Fruit fly (Drosophila melanogaster) whole organism, pupa: ENCODE data around the gene axo.

ENCODE experiments used
- CG10348 ChIP-seq: fragments of 200-800 bp; sonication (Bioruptor generic); IDR thresholded peaks from 2 replicates; pipeline ENCODE4 v1.3.6; 2022; ENCODE audit warnings: missing biosample characterization, missing genetic modification characterization
- CG12605 ChIP-seq: fragments of 200-800 bp; sonication (Bioruptor generic); IDR thresholded peaks from 2 replicates; pipeline ENCODE4 v1.3.6; 2022; ENCODE audit warnings: missing biosample characterization, missing genetic modification characterization
- CG13204 ChIP-seq: fragments of 200-800 bp; sonication (Bioruptor generic); optimal IDR thresholded peaks from 2 replicates; lab custom pipeline; 2018; ENCODE audit warnings: missing biosample characterization, mild to moderate bottlenecking, missing genetic modification characterization, moderate library complexity
- CG14655 ChIP-seq: fragments of 200-800 bp; sonication (Bioruptor generic); optimal IDR thresholded peaks from 3 replicates; lab custom pipeline; 2017; ENCODE audit warnings: mild to moderate bottlenecking, missing biosample characterization, missing genetic modification reagents, missing genetic modification characterization
- CG15710 ChIP-seq: fragments of 200-800 bp; sonication (Bioruptor generic); optimal IDR thresholded peaks from 2 replicates; lab custom pipeline; 2018; ENCODE audit warnings: missing biosample characterization, mild to moderate bottlenecking, missing genetic modification characterization, moderate library complexity
- CG17806 ChIP-seq: fragments of 200-800 bp; sonication (Bioruptor generic); optimal IDR thresholded peaks from 2 replicates; lab custom pipeline; 2018; ENCODE audit warnings: missing biosample characterization, mild to moderate bottlenecking, missing genetic modification characterization, moderate library complexity
- CG32121 ChIP-seq: fragments of 200-800 bp; sonication (Bioruptor generic); IDR thresholded peaks from 2 replicates; pipeline ENCODE4 v1.3.6; 2022; ENCODE audit warnings: missing biosample characterization, missing genetic modification characterization
- CG34367 ChIP-seq: fragments of 200-800 bp; sonication (Bioruptor generic); optimal IDR thresholded peaks from 2 replicates; lab custom pipeline; 2018; ENCODE audit warnings: missing biosample characterization, mild to moderate bottlenecking, missing genetic modification characterization
- CG4496 ChIP-seq: fragments of 200-800 bp; sonication (Bioruptor generic); IDR thresholded peaks from 3 replicates; pipeline ENCODE4 v1.3.6; 2022; ENCODE audit warnings: missing biosample characterization, missing genetic modification characterization
- CG8159 ChIP-seq: fragments of 200-800 bp; sonication (Bioruptor generic); optimal IDR thresholded peaks from 3 replicates; lab custom pipeline; 2018; ENCODE audit warnings: missing biosample characterization, mild to moderate bottlenecking, missing genetic modification characterization, moderate library complexity
- CG8301 ChIP-seq: fragments of 200-800 bp; sonication (Bioruptor generic); optimal IDR thresholded peaks from 2 replicates; lab custom pipeline; 2018; ENCODE audit warnings: missing biosample characterization, mild to moderate bottlenecking, missing genetic modification characterization
- CG9948 ChIP-seq: fragments of 200-800 bp; sonication (Bioruptor generic); optimal IDR thresholded peaks from 2 replicates; lab custom pipeline; 2018; ENCODE audit warnings: missing biosample characterization, mild to moderate bottlenecking, missing genetic modification characterization, moderate library complexity
- D1 ChIP-seq: fragments of 200-800 bp; sonication (Bioruptor generic); optimal IDR thresholded peaks from 2 replicates; lab custom pipeline; 2018; ENCODE audit warnings: missing biosample characterization, mild to moderate bottlenecking, missing genetic modification characterization, moderate library complexity
- EcR ChIP-seq: fragments of 200-800 bp; sonication (Bioruptor generic); optimal IDR thresholded peaks from 3 replicates; lab custom pipeline; 2019; ENCODE audit warnings: missing biosample characterization, missing genetic modification characterization, mild to moderate bottlenecking, moderate library complexity, missing genetic modification reagents
- Ets98B ChIP-seq: fragments of 200-800 bp; sonication (Bioruptor generic); IDR thresholded peaks from 2 replicates; pipeline ENCODE4 v1.3.6; 2022; ENCODE audit warnings: missing biosample characterization, missing genetic modification characterization
- Pif1A ChIP-seq: fragments of 200-800 bp; sonication (Bioruptor generic); optimal IDR thresholded peaks from 3 replicates; lab custom pipeline; 2016; ENCODE audit warnings: missing biosample characterization, missing genetic modification characterization
- Pif1B ChIP-seq: fragments of 200-800 bp; sonication (Bioruptor generic); optimal IDR thresholded peaks from 3 replicates; lab custom pipeline; 2016; ENCODE audit warnings: missing biosample characterization, missing genetic modification characterization
- Snoo ChIP-seq: fragments of 200-800 bp; sonication (Bioruptor generic); optimal IDR thresholded peaks from 3 replicates; lab custom pipeline; 2017; ENCODE audit warnings: missing biosample characterization, mild to moderate bottlenecking, missing genetic modification characterization, inconsistent platforms
- fd96Ca ChIP-seq: fragments of 200-800 bp; sonication (Bioruptor generic); IDR thresholded peaks from 3 replicates; pipeline ENCODE4 v1.3.6; 2022; ENCODE audit warnings: missing biosample characterization, missing genetic modification characterization
- gl ChIP-seq: fragments of 200-800 bp; sonication (Bioruptor generic); optimal IDR thresholded peaks from 2 replicates; lab custom pipeline; 2018; ENCODE audit warnings: missing biosample characterization, mild to moderate bottlenecking, missing genetic modification characterization
- rn ChIP-seq: fragments of 200-800 bp; sonication (Bioruptor generic); IDR thresholded peaks from 2 replicates; pipeline ENCODE4 v1.3.6; 2022; ENCODE audit warnings: missing biosample characterization, missing genetic modification characterization

axo gene

DNA sequence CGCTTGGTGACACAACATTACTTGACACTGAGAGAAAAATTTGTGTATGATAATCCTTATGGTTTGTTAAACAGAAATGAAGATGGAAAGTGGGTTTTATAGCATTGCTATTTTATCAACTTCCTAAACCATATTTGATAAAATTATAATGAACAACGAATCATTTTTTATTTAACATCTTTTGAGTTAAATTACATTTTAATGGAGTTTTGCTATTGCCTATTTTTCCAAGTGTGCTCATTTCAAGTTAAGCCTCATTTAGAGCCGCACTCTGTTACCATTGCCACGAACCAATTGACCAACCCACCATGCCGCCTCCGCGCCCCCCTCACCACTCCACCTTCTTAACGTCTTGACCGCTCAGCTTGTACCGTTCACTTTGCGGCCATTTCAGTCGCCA, 13.0 kb upstream of the axo start:
- TF ChIP-seq CG14655 (GFP tag; lab: Kevin White, UChicago) (peak; percentile 20), D1 (no peak), fd96Ca (GFP tag; lab: Robert Waterston, UW) (0 out of 3 replicates have a peak, but pooled peaks have one; percentile 31), CG8301 (peak; percentile 10), CG9948 (no peak), CG13204 (GFP tag; lab: Kevin White, UChicago) (no peak), Ets98B (peak; percentile 74), CG4496 (GFP tag; lab: Robert Waterston, UW) (peak; percentile 71), CG12605 (GFP tag; lab: Robert Waterston, UW) (peak; percentile 28; the same call in 1 of the 2 replicates), rn (GFP tag; lab: Robert Waterston, UW) (peak; percentile 54; the same call in 1 of the 2 replicates), CG32121 (GFP tag; lab: Robert Waterston, UW) (peak; percentile 85)
- TF ChIP-seq, all 21 proteins: peak for 8

DNA sequence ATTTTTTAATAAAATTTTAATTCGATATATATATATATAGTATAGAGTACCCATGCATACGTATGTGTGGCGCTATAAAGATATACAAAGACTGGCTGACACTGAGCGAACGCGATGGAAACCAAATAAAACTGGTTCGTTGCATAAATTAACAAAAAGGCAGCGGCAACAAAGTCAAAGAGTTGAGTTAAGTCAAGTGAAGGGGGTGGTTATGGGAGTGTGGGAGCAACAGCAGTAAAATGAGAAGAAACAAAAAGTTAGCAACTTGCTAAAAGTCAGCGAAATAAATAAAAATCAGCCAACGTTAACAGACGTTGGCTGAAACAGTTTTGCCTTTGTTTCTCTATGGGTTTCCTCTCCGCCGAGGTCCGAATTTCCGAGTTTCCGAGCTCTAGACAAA, 11.4 kb upstream of the axo start:
- no peak for TF ChIP-seq Snoo (tag; lab: Kevin White, UChicago)
- no peak for TF ChIP-seq CG14655 (GFP tag; lab: Kevin White, UChicago)
- TF ChIP-seq CG32121 (GFP tag; lab: Robert Waterston, UW), result no peak
- no peak for TF ChIP-seq Pif1B
- no peak for TF ChIP-seq CG8301
- no peak for TF ChIP-seq Ets98B
- TF ChIP-seq CG10348, result no peak
- no peak for TF ChIP-seq CG8159 (tag; lab: Kevin White, UChicago)
- TF ChIP-seq CG9948, result no peak
- no peak for TF ChIP-seq CG13204 (GFP tag; lab: Kevin White, UChicago)
- no peak for TF ChIP-seq CG15710 (tag; lab: Kevin White, UChicago)
- TF ChIP-seq fd96Ca (GFP tag; lab: Robert Waterston, UW), result no peak
- no peak for TF ChIP-seq CG4496 (GFP tag; lab: Robert Waterston, UW)
- no peak for TF ChIP-seq CG17806 (tag; lab: Kevin White, UChicago)
- TF ChIP-seq Pif1A (GFP tag; lab: Kevin White, UChicago), result no peak
- no peak for TF ChIP-seq CG12605 (GFP tag; lab: Robert Waterston, UW)
- no peak for TF ChIP-seq EcR (GFP tag; lab: Kevin White, UChicago)
- no peak for TF ChIP-seq D1
- TF ChIP-seq, all 21 proteins: peak for 0

DNA sequence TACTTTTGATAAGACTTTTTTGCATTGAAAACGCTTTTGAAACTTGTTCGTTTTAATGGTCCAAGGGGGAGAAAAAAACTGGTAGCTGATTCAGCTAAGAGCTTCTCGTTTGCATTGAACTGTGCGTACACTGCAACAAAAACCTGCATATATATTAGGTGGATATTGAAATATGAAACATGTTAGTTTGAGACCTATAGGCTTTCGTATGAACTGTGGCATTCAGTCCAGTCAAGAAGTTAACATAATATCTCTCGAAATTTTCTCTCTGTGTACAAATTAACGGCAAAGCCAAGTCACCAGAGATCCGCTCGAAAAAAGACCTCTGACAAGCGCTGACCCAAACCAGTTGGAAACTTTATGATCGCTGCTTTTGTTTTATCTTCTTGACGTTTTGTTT, 10.9 kb upstream of the axo start:
- TF ChIP-seq fd96Ca (GFP tag; lab: Robert Waterston, UW) (peak; percentile 85), gl (peak; percentile 47), CG17806 (tag; lab: Kevin White, UChicago) (peak; percentile 67), CG10348 (no peak), Ets98B (peak; percentile 91), EcR (GFP tag; lab: Kevin White, UChicago) (no peak), rn (GFP tag; lab: Robert Waterston, UW) (peak; percentile 63), CG12605 (GFP tag; lab: Robert Waterston, UW) (peak; percentile 73), Snoo (tag; lab: Kevin White, UChicago) (peak; percentile 75), CG9948 (peak; percentile 69), D1 (no peak), CG8301 (peak; percentile 85), CG4496 (GFP tag; lab: Robert Waterston, UW) (peak; percentile 91), CG15710 (tag; lab: Kevin White, UChicago) (peak; percentile 73), CG14655 (GFP tag; lab: Kevin White, UChicago) (peak; percentile 78), Pif1A (GFP tag; lab: Kevin White, UChicago) (peak; percentile 78), Pif1B (peak; percentile 80), CG8159 (tag; lab: Kevin White, UChicago) (peak; percentile 82), CG32121 (GFP tag; lab: Robert Waterston, UW) (peak; percentile 84), CG34367 (tag; lab: Kevin White, UChicago) (peak; percentile 72), CG13204 (GFP tag; lab: Kevin White, UChicago) (peak; percentile 13)

DNA sequence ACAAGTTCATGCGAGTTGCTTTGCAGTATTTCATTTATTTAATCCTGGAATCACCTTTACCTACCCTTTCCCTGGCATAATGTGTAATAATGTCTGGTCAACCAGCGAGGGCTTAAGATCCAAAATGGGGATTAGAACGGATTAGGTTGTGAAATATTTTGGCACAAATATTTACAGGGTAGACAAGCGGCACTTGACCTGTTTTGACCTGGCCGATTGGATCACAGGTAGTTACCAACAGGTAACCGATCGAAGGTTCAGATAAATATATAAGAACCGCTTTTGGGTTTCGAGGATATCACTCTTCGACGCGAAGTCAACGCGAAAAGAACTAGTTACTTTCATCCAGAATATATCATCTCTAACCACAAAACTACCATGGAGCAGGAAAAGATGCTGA, 10.2 kb upstream of the axo start, which contains the start of gene CG13713:
Gene CG13713 (plus strand): TSS at position 301 of the 400 bp plus-strand sequence.
- TF ChIP-seq fd96Ca (GFP tag; lab: Robert Waterston, UW), result no peak
- no peak for TF ChIP-seq Pif1A (GFP tag; lab: Kevin White, UChicago)
- no peak for TF ChIP-seq CG32121 (GFP tag; lab: Robert Waterston, UW)
- no peak for TF ChIP-seq gl
- TF ChIP-seq CG17806 (tag; lab: Kevin White, UChicago), result no peak
- no peak for TF ChIP-seq CG34367 (tag; lab: Kevin White, UChicago)
- no peak for TF ChIP-seq rn (GFP tag; lab: Robert Waterston, UW)
- TF ChIP-seq Snoo (tag; lab: Kevin White, UChicago), result no peak
- TF ChIP-seq CG15710 (tag; lab: Kevin White, UChicago), result no peak
- no peak for TF ChIP-seq CG10348
- no peak for TF ChIP-seq EcR (GFP tag; lab: Kevin White, UChicago)
- TF ChIP-seq CG13204 (GFP tag; lab: Kevin White, UChicago), result no peak

- TF ChIP-seq Snoo (tag; lab: Kevin White, UChicago) (no peak), rn (GFP tag; lab: Robert Waterston, UW) (no peak), CG13204 (GFP tag; lab: Kevin White, UChicago) (no peak), Pif1A (GFP tag; lab: Kevin White, UChicago) (no peak), gl (no peak), CG15710 (tag; lab: Kevin White, UChicago) (no peak), CG4496 (GFP tag; lab: Robert Waterston, UW) (no peak), CG32121 (GFP tag; lab: Robert Waterston, UW) (no peak), EcR (GFP tag; lab: Kevin White, UChicago) (no peak), CG10348 (no peak), Pif1B (no peak), Ets98B (no peak), CG8301 (no peak)
- TF ChIP-seq, all 21 proteins: peak for 0
Observed at dm6 chr3L:4696380-4696779, 9.3 kb upstream of the axo start.

- TF ChIP-seq CG4496 (GFP tag; lab: Robert Waterston, UW) (no peak), Pif1B (no peak), CG14655 (GFP tag; lab: Kevin White, UChicago) (no peak), CG15710 (tag; lab: Kevin White, UChicago) (no peak)
Observed at dm6 chr3L:4694823-4695222, 7.7 kb upstream of the axo start, which contains the start of gene CG15876. Gene CG15876, minus strand, starts transcription at chr3L:4694845.
